Worm (Caenorhabditis elegans) whole organism, L1 larva: ENCODE data around the gene F37C12.14.

ENCODE experiments used
- C16A3.4 ChIP-seq: fragments of 150-350 bp; optimal IDR thresholded peaks from 2 replicates; lab custom pipeline; 2014; ENCODE audit warnings: missing biosample characterization, missing genetic modification characterization
- C34B4.2 ChIP-seq: sonication (generic microtip); optimal IDR thresholded peaks from 2 replicates; lab custom pipeline; 2017; ENCODE audit warnings: mild to moderate bottlenecking, missing genetic modification characterization, missing compliant biosample characterization
- F16B12.6 ChIP-seq: fragments of 150-350 bp; optimal IDR thresholded peaks from 2 replicates; lab custom pipeline; 2014; ENCODE audit warnings: missing biosample characterization, missing genetic modification characterization
- Y116A8C.19 ChIP-seq: sonication (generic microtip); optimal IDR thresholded peaks from 2 replicates; lab custom pipeline; 2016; ENCODE audit warnings: missing compliant biosample characterization, missing genetic modification characterization, borderline replicate concordance
- aha-1 ChIP-seq: fragments of 150-350 bp; optimal IDR thresholded peaks from 2 replicates; lab custom pipeline; 2014; ENCODE audit warnings: missing biosample characterization, missing genetic modification characterization
- aly-2 ChIP-seq: fragments of 150-350 bp; optimal IDR thresholded peaks from 2 replicates; lab custom pipeline; 2014; ENCODE audit warnings: missing biosample characterization, missing genetic modification characterization
- ama-1 ChIP-seq: fragments of 150-350 bp; optimal IDR thresholded peaks from 2 replicates; lab custom pipeline; 2014
- ceh-82 ChIP-seq, 3 experiments: fragments of 150-350 bp in 1 of 3; sonication (generic microtip) in 2 of 3; optimal IDR thresholded peaks; 2 replicates each; lab custom pipeline; 2014 to 2017; ENCODE audit warnings: missing biosample characterization in 3 of 3, missing genetic modification characterization in 3 of 3
- ceh-88 ChIP-seq: fragments of 200-800 bp; sonication (Bioruptor generic); IDR thresholded peaks from 2 replicates; pipeline ENCODE4 v1.3.6; 2022; ENCODE audit warnings: missing genetic modification characterization, missing compliant biosample characterization
- ces-1 ChIP-seq: fragments of 150-350 bp; optimal IDR thresholded peaks from 2 replicates; lab custom pipeline; 2014; ENCODE audit warnings: missing biosample characterization, missing genetic modification reagents, missing genetic modification characterization
- dpl-1 ChIP-seq, 3 experiments: fragments of 150-350 bp in 2 of 3; sonication (generic microtip) in 1 of 3; optimal IDR thresholded peaks; 2 replicates each; lab custom pipeline; 2014 to 2017; ENCODE audit warnings: missing biosample characterization in 3 of 3, missing genetic modification characterization in 3 of 3, missing genetic modification reagents in 3 of 3
- dsc-1 ChIP-seq: sonication (generic microtip); optimal IDR thresholded peaks from 2 replicates; lab custom pipeline; 2016; ENCODE audit warnings: mild to moderate bottlenecking, missing genetic modification characterization, missing compliant biosample characterization
- efl-1 ChIP-seq, 4 experiments: fragments of 150-350 bp; optimal IDR thresholded peaks in 3 of 4; peaks in 1 of 4; 1 replicate in 1 of 4; 2 replicates in 3 of 4; lab custom pipeline; 2014; ENCODE audit warnings: missing biosample characterization in 2 of 4, missing genetic modification characterization in 2 of 4, missing genetic modification reagents in 2 of 4
- egl-13 ChIP-seq: sonication (generic microtip); optimal IDR thresholded peaks from 2 replicates; lab custom pipeline; 2016; ENCODE audit warnings: missing genotype, missing genetic modification reagents, missing genetic modification characterization, missing compliant biosample characterization
- egl-27 ChIP-seq, 2 experiments: fragments of 150-350 bp in 1 of 2; sonication (generic microtip); optimal IDR thresholded peaks; 3 replicates each; lab custom pipeline; 2017 to 2018; ENCODE audit warnings: missing biosample characterization in 2 of 2, missing genetic modification characterization in 2 of 2, missing genetic modification reagents in 2 of 2
- elt-3 ChIP-seq, 6 experiments: fragments of 150-350 bp in 1 of 6; sonication (generic microtip); optimal IDR thresholded peaks; 2 replicates each; lab custom pipeline; 2017 to 2018; ENCODE audit warnings: missing biosample characterization in 6 of 6, missing genetic modification characterization in 6 of 6, inconsistent platforms in 1 of 6
- ets-5 ChIP-seq: fragments of 200-800 bp; sonication (Bioruptor generic); IDR thresholded peaks from 2 replicates; pipeline ENCODE4 v1.3.6; 2022; ENCODE audit warnings: missing genetic modification characterization, missing compliant biosample characterization
- fkh-10 ChIP-seq: sonication (generic microtip); optimal IDR thresholded peaks from 2 replicates; lab custom pipeline; 2017; ENCODE audit warnings: missing biosample characterization, missing genetic modification reagents, missing genetic modification characterization
- fkh-8 ChIP-seq: sonication (generic microtip); optimal IDR thresholded peaks from 2 replicates; lab custom pipeline; 2016; ENCODE audit warnings: mild to moderate bottlenecking, missing genetic modification characterization, missing compliant biosample characterization
- grh-1 ChIP-seq: fragments of 200-800 bp; sonication (Bioruptor generic); IDR thresholded peaks from 2 replicates; pipeline ENCODE4 v1.3.6; 2022; ENCODE audit warnings: missing genetic modification reagents, missing genetic modification characterization, missing compliant biosample characterization
- irx-1 ChIP-seq: sonication (generic microtip); optimal IDR thresholded peaks from 2 replicates; lab custom pipeline; 2016; ENCODE audit warnings: missing genetic modification characterization, missing compliant biosample characterization
- lin-35 ChIP-seq, 2 experiments: fragments of 150-350 bp; optimal IDR thresholded peaks; 2 replicates each; lab custom pipeline; 2014; ENCODE audit warnings: missing biosample characterization in 2 of 2, missing genetic modification characterization in 2 of 2, missing genetic modification reagents in 2 of 2
- lin-39 ChIP-seq: fragments of 150-350 bp; optimal IDR thresholded peaks from 2 replicates; lab custom pipeline; 2014; ENCODE audit warnings: missing biosample characterization, missing genetic modification reagents, missing genetic modification characterization
- mab-9 ChIP-seq: fragments of 200-800 bp; sonication (Bioruptor generic); IDR thresholded peaks from 2 replicates; pipeline ENCODE4 v1.3.6; 2022; ENCODE audit warnings: missing genetic modification reagents, missing genetic modification characterization, missing compliant biosample characterization
- mef-2 ChIP-seq: fragments of 150-350 bp; optimal IDR thresholded peaks from 2 replicates; lab custom pipeline; 2014; ENCODE audit warnings: missing biosample characterization, missing genetic modification characterization
- mep-1 ChIP-seq: fragments of 150-350 bp; optimal IDR thresholded peaks from 2 replicates; lab custom pipeline; 2014; ENCODE audit warnings: missing biosample characterization, missing genetic modification characterization
- nhr-11 ChIP-seq: fragments of 150-350 bp; optimal IDR thresholded peaks from 2 replicates; lab custom pipeline; 2014; ENCODE audit warnings: missing biosample characterization, missing genetic modification characterization
- nhr-12 ChIP-seq: sonication (generic microtip); optimal IDR thresholded peaks from 2 replicates; lab custom pipeline; 2017; ENCODE audit warnings: missing biosample characterization, missing genetic modification characterization
- nhr-20 ChIP-seq: sonication (generic microtip); optimal IDR thresholded peaks from 2 replicates; lab custom pipeline; 2016; ENCODE audit warnings: mild to moderate bottlenecking, missing genetic modification characterization, missing compliant biosample characterization
- nhr-237 ChIP-seq: fragments of 150-350 bp; optimal IDR thresholded peaks from 2 replicates; lab custom pipeline; 2014; ENCODE audit warnings: missing biosample characterization, missing genetic modification characterization
- nhr-28 ChIP-seq: fragments of 150-350 bp; optimal IDR thresholded peaks from 2 replicates; lab custom pipeline; 2014; ENCODE audit warnings: missing biosample characterization, missing genetic modification characterization
- nhr-47 ChIP-seq: sonication (generic microtip); optimal IDR thresholded peaks from 2 replicates; lab custom pipeline; 2016; ENCODE audit warnings: mild to moderate bottlenecking, missing genetic modification characterization, moderate library complexity, missing compliant biosample characterization
- nhr-76 ChIP-seq: sonication (generic microtip); optimal IDR thresholded peaks from 2 replicates; lab custom pipeline; 2017; ENCODE audit warnings: missing biosample characterization, missing genetic modification characterization
- nhr-77 ChIP-seq: fragments of 150-350 bp; optimal IDR thresholded peaks from 2 replicates; lab custom pipeline; 2014; ENCODE audit warnings: missing biosample characterization, missing genetic modification characterization
- nhr-84 ChIP-seq: sonication (generic microtip); optimal IDR thresholded peaks from 2 replicates; lab custom pipeline; 2017; ENCODE audit warnings: missing biosample characterization, missing genetic modification characterization
- nhr-85 ChIP-seq: sonication (generic microtip); peaks from one replicate; lab custom pipeline; 2016; ENCODE audit warnings: missing genetic modification characterization, inconsistent platforms, missing compliant biosample characterization
- nhr-90 ChIP-seq: sonication (generic microtip); optimal IDR thresholded peaks from 2 replicates; lab custom pipeline; 2016; ENCODE audit warnings: mild to moderate bottlenecking, missing genetic modification characterization, missing compliant biosample characterization; ENCODE audit not compliant: poor library complexity
- pag-3 ChIP-seq: sonication (generic microtip); optimal IDR thresholded peaks from 2 replicates; lab custom pipeline; 2017; ENCODE audit warnings: missing genetic modification characterization, mild to moderate bottlenecking, missing compliant biosample characterization, antibody characterized with exemption, borderline replicate concordance; ENCODE audit not compliant: insufficient read depth
- pax-3 ChIP-seq: fragments of 200-800 bp; sonication (Bioruptor generic); optimal IDR thresholded peaks from 2 replicates; lab custom pipeline; 2018; ENCODE audit warnings: mild to moderate bottlenecking, missing genetic modification characterization, moderate library complexity, missing compliant biosample characterization
- rnt-1 ChIP-seq: sonication (generic microtip); optimal IDR thresholded peaks from 2 replicates; lab custom pipeline; 2016; ENCODE audit warnings: mild to moderate bottlenecking, missing genetic modification characterization, moderate library complexity, missing compliant biosample characterization
- skn-1 ChIP-seq: fragments of 150-350 bp; optimal IDR thresholded peaks from 2 replicates; lab custom pipeline; 2014; ENCODE audit warnings: missing biosample characterization, missing genetic modification characterization
- snpc-4 ChIP-seq: fragments of 150-350 bp; optimal IDR thresholded peaks from 2 replicates; lab custom pipeline; 2014; ENCODE audit warnings: missing biosample characterization, missing genetic modification characterization
- snu-23 ChIP-seq: sonication (generic microtip); optimal IDR thresholded peaks from 2 replicates; lab custom pipeline; 2016; ENCODE audit warnings: missing genetic modification characterization, missing compliant biosample characterization
- sox-4 ChIP-seq: sonication (generic microtip); optimal IDR thresholded peaks from 2 replicates; lab custom pipeline; 2016; ENCODE audit warnings: missing genetic modification characterization, missing compliant biosample characterization
- sptf-1 ChIP-seq: fragments of 150-350 bp; optimal IDR thresholded peaks from 2 replicates; lab custom pipeline; 2014; ENCODE audit warnings: missing biosample characterization, missing genetic modification characterization
- swsn-7 ChIP-seq: sonication (generic microtip); optimal IDR thresholded peaks from 2 replicates; lab custom pipeline; 2016; ENCODE audit warnings: missing genetic modification characterization, missing compliant biosample characterization
- tlp-1 ChIP-seq: fragments of 150-350 bp; optimal IDR thresholded peaks from 2 replicates; lab custom pipeline; 2014; ENCODE audit warnings: missing biosample characterization, missing genetic modification characterization
- unc-130 ChIP-seq: fragments of 150-350 bp; optimal IDR thresholded peaks from 2 replicates; lab custom pipeline; 2017; ENCODE audit warnings: missing biosample characterization, missing genetic modification characterization, inconsistent platforms
- unc-30 ChIP-seq: sonication (generic microtip); optimal IDR thresholded peaks from 2 replicates; lab custom pipeline; 2017; ENCODE audit warnings: missing biosample characterization, missing genetic modification characterization
- unc-62 ChIP-seq: fragments of 150-350 bp; optimal IDR thresholded peaks from 2 replicates; lab custom pipeline; 2014; ENCODE audit warnings: missing biosample characterization, missing genetic modification reagents, missing genetic modification characterization
- unc-86 ChIP-seq: sonication (generic microtip); optimal IDR thresholded peaks from 2 replicates; lab custom pipeline; 2016; ENCODE audit warnings: missing genetic modification characterization, missing compliant biosample characterization
- xbp-1 ChIP-seq: sonication (generic microtip); optimal IDR thresholded peaks from 2 replicates; lab custom pipeline; 2016; ENCODE audit warnings: missing genetic modification characterization, missing compliant biosample characterization
- zag-1 ChIP-seq: fragments of 150-350 bp; optimal IDR thresholded peaks from 2 replicates; lab custom pipeline; 2014; ENCODE audit warnings: missing biosample characterization, missing genetic modification characterization
- zip-4 ChIP-seq: fragments of 200-800 bp; sonication (Bioruptor generic); optimal IDR thresholded peaks from 2 replicates; lab custom pipeline; 2018; ENCODE audit warnings: mild to moderate bottlenecking, missing genetic modification characterization, moderate library complexity, missing compliant biosample characterization

Gene F37C12.14

DNA sequence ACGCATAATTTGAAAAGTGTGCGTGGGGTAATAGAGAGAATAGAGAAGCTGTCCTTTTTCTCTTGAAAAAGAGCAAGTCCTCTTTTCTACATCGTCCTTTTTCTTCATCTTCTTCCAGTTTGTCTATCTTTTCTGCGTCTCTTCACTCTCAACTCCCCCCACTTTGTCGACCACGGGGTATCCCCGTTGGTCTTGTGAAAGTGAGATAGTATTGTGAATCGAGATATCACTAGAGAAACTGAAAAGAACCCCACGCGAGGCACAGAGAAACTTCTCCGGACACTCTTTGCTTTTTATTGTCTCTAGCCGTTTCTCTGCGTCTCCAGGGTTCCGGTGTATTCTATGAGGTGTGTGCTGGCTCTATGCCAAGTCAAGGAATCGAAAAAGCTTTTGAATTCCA lies 29.7 kb downstream of the F37C12.14 start (continued):
- TF ChIP-seq elt-3 (tag; optimal IDR thresholded peaks at IDR 0.05; lab: Kevin White, UChicago) (peak in 3 of 6 experiments; percentile 16 to 85 (median 49)), ama-1 (lab: Kevin White, UChicago) (peak; percentile 83), unc-62 (GFP tag; lab: Kevin White, UChicago) (no peak), ceh-88 (GFP tag; lab: Robert Waterston, UW) (peak; percentile 68), aly-2 (tag; lab: Kevin White, UChicago) (peak; percentile 69), nhr-47 (tag; lab: Kevin White, UChicago) (peak; percentile 95), sox-4 (tag; lab: Kevin White, UChicago) (peak; percentile 62), unc-86 (tag; lab: Kevin White, UChicago) (peak; percentile 97), xbp-1 (tag; lab: Kevin White, UChicago) (peak; percentile 88), nhr-77 (tag; lab: Kevin White, UChicago) (peak; percentile 86), nhr-90 (peak; percentile 86), C16A3.4 (peak; percentile 87), ets-5 (GFP tag; lab: Robert Waterston, UW) (no peak), lin-39 (tag; lab: Kevin White, UChicago) (peak; percentile 72), grh-1 (GFP tag; lab: Robert Waterston, UW) (peak; percentile 77), pag-3 (no peak), snpc-4 (tag; lab: Kevin White, UChicago) (peak; percentile 68), snu-23 (GFP tag; lab: Kevin White, UChicago) (peak; percentile 97), ces-1 (no peak), egl-27 (tag; optimal IDR thresholded peaks at IDR 0.05; lab: Kevin White, UChicago) (peak; percentile 100), pax-3 (tag; lab: Kevin White, UChicago) (peak; percentile 82), zag-1 (tag; lab: Kevin White, UChicago) (peak; percentile 79), unc-30 (tag; lab: Kevin White, UChicago) (no peak), irx-1 (tag; lab: Kevin White, UChicago) (peak; percentile 86), skn-1 (tag; lab: Kevin White, UChicago) (peak; percentile 70), lin-35 (GFP tag; optimal IDR thresholded peaks at IDR 0.05; lab: Kevin White, UChicago) (peak; percentile 78 to 83), nhr-76 (tag; lab: Kevin White, UChicago) (no peak), zip-4 (peak; percentile 49), dsc-1 (peak; percentile 86), nhr-28 (tag; lab: Kevin White, UChicago) (no peak), nhr-20 (tag; lab: Kevin White, UChicago) (peak; percentile 95), C34B4.2 (tag; lab: Kevin White, UChicago) (no peak), unc-130 (tag; lab: Kevin White, UChicago) (peak; percentile 57), egl-13 (tag; lab: Kevin White, UChicago) (peak; percentile 82), ceh-82 (tag; optimal IDR thresholded peaks at IDR 0.05; lab: Kevin White, UChicago) (peak; percentile 79 to 92 (median 89)), mef-2 (tag; lab: Kevin White, UChicago) (no peak), nhr-237 (peak; percentile 52), tlp-1 (no peak), mep-1 (peak; percentile 94), efl-1 (optimal IDR thresholded peaks at IDR 0.05; lab: Kevin White, UChicago) (peak; percentile 87 to 92), efl-1 (GFP tag; optimal IDR thresholded peaks at IDR 0.05 in 1 of 2; lab: Kevin White, UChicago) (peak; percentile 61 to 97), F16B12.6 (tag; lab: Kevin White, UChicago) (no peak), dpl-1 (GFP tag; optimal IDR thresholded peaks at IDR 0.05; lab: Kevin White, UChicago) (peak; percentile 64 to 74 (median 72)), mab-9 (GFP tag; lab: Robert Waterston, UW) (peak; percentile 82), Y116A8C.19 (tag; lab: Kevin White, UChicago) (no peak), fkh-8 (tag; lab: Kevin White, UChicago) (peak; percentile 98), nhr-84 (tag; lab: Kevin White, UChicago) (no peak), sptf-1 (no peak), nhr-12 (tag; lab: Kevin White, UChicago) (no peak), aha-1 (peak; percentile 34), nhr-11 (peak; percentile 92), nhr-85 (peak; percentile 97), swsn-7 (tag; lab: Kevin White, UChicago) (peak; percentile 94), fkh-10 (peak; percentile 91), rnt-1 (tag; lab: Kevin White, UChicago) (peak; percentile 90)
